Fruit fly (Drosophila melanogaster) whole organism, embryonic: ENCODE data around the gene CG7519.

Experiments used
- Bgb ChIP-seq: fragments of 200-800 bp; sonication (Bioruptor generic); IDR thresholded peaks from 2 replicates; pipeline ENCODE4 v1.3.6; 2022; ENCODE audit warnings: missing biosample characterization, missing genetic modification characterization; ENCODE audit not compliant: partially characterized antibody
- Blimp-1 ChIP-seq: fragments of 200-800 bp; sonication (Bioruptor generic); optimal IDR thresholded peaks from 3 replicates; lab custom pipeline; 2018; ENCODE audit warnings: missing biosample characterization, missing genetic modification characterization, mild to moderate bottlenecking, moderate library complexity, missing genetic modification reagents
- Bteb2 ChIP-seq: fragments of 200-800 bp; sonication (Bioruptor generic); optimal IDR thresholded peaks from 2 replicates; lab custom pipeline; 2016; ENCODE audit warnings: missing biosample characterization, missing genetic modification characterization
- CG10366 ChIP-seq: fragments of 200-800 bp; sonication (Bioruptor generic); IDR thresholded peaks from 2 replicates; pipeline ENCODE4 v1.3.6; 2022; ENCODE audit warnings: missing biosample characterization, missing genetic modification characterization
- CG11093 ChIP-seq: fragments of 200-800 bp; sonication (Bioruptor generic); IDR thresholded peaks from 3 replicates; pipeline ENCODE4 v1.3.6; 2022; ENCODE audit warnings: missing biosample characterization, missing genetic modification characterization
- CG11504 ChIP-seq: fragments of 200-800 bp; sonication (Bioruptor generic); optimal IDR thresholded peaks from 3 replicates; lab custom pipeline; 2019; ENCODE audit warnings: missing biosample characterization, mild to moderate bottlenecking, missing genetic modification characterization, moderate library complexity
- CG12299 ChIP-seq: fragments of 200-800 bp; sonication (Bioruptor generic); optimal IDR thresholded peaks from 2 replicates; lab custom pipeline; 2018; ENCODE audit warnings: missing biosample characterization, mild to moderate bottlenecking, missing genetic modification characterization
- CG13624 ChIP-seq: fragments of 200-800 bp; sonication (Bioruptor generic); optimal IDR thresholded peaks from 2 replicates; lab custom pipeline; 2016; ENCODE audit warnings: missing biosample characterization, missing genetic modification characterization
- CG13894 ChIP-seq: fragments of 200-800 bp; sonication (Bioruptor generic); optimal IDR thresholded peaks from 3 replicates; lab custom pipeline; 2018; ENCODE audit warnings: missing biosample characterization, mild to moderate bottlenecking, missing genetic modification characterization, moderate library complexity
- CG15073 ChIP-seq: fragments of 200-800 bp; sonication (Bioruptor generic); optimal IDR thresholded peaks from 2 replicates; lab custom pipeline; 2016; ENCODE audit warnings: missing biosample characterization, missing genetic modification characterization
- CG16779 ChIP-seq: fragments of 200-800 bp; sonication (Bioruptor generic); IDR thresholded peaks from 2 replicates; pipeline ENCODE4 v1.3.6; 2022; ENCODE audit warnings: missing biosample characterization, missing genetic modification characterization
- CG16863 ChIP-seq: fragments of 200-800 bp; sonication (Bioruptor generic); optimal IDR thresholded peaks from 3 replicates; lab custom pipeline; 2016; ENCODE audit warnings: missing biosample characterization, missing genetic modification characterization
- CG17829 ChIP-seq: fragments of 200-800 bp; optimal IDR thresholded peaks from 2 replicates; lab custom pipeline; 2019; ENCODE audit warnings: missing biosample characterization, mild to moderate bottlenecking, missing genetic modification characterization, moderate library complexity
- CG18262 ChIP-seq: fragments of 200-800 bp; optimal IDR thresholded peaks from 3 replicates; lab custom pipeline; 2019; ENCODE audit warnings: missing biosample characterization, mild to moderate bottlenecking, missing genetic modification characterization, moderate library complexity
- CG18476 ChIP-seq: fragments of 200-800 bp; sonication (Bioruptor generic); optimal IDR thresholded peaks from 2 replicates; lab custom pipeline; 2016; ENCODE audit warnings: missing biosample characterization, mild to moderate bottlenecking, missing genetic modification characterization
- CG31365 ChIP-seq: fragments of 200-800 bp; sonication (Bioruptor generic); optimal IDR thresholded peaks from 2 replicates; lab custom pipeline; 2018; ENCODE audit warnings: missing biosample characterization, mild to moderate bottlenecking, missing genetic modification characterization
- CG3847 ChIP-seq: fragments of 200-800 bp; sonication (Bioruptor generic); IDR thresholded peaks from 2 replicates; pipeline ENCODE4 v1.3.6; 2022; ENCODE audit warnings: missing biosample characterization, missing genetic modification characterization
- CG5953 ChIP-seq: fragments of 200-800 bp; sonication (Bioruptor generic); IDR thresholded peaks from 2 replicates; pipeline ENCODE4 v1.3.6; 2022; ENCODE audit warnings: missing biosample characterization, missing genetic modification characterization
- CG7786 ChIP-seq: fragments of 200-800 bp; sonication (Bioruptor generic); optimal IDR thresholded peaks from 2 replicates; lab custom pipeline; 2016; ENCODE audit warnings: missing biosample characterization, missing genetic modification characterization
- Dp ChIP-seq: fragments of 200-800 bp; sonication (Bioruptor generic); optimal IDR thresholded peaks from 2 replicates; lab custom pipeline; 2018; ENCODE audit warnings: missing biosample characterization, mild to moderate bottlenecking, missing genetic modification characterization, moderate library complexity
- Fer2 ChIP-seq: fragments of 200-800 bp; sonication (Bioruptor generic); optimal IDR thresholded peaks from 2 replicates; lab custom pipeline; 2018; ENCODE audit warnings: missing biosample characterization, mild to moderate bottlenecking, missing genetic modification characterization, moderate library complexity
- Hsf ChIP-seq: fragments of 200-800 bp; sonication (Bioruptor generic); optimal IDR thresholded peaks from 3 replicates; lab custom pipeline; 2016; ENCODE audit warnings: missing biosample characterization, missing genetic modification characterization
- Oaz ChIP-seq: fragments of 200-800 bp; sonication (Bioruptor generic); IDR thresholded peaks from 2 replicates; pipeline ENCODE4 v1.3.6; 2022; ENCODE audit warnings: missing biosample characterization, missing genetic modification characterization
- Pdp1 ChIP-seq, 2 experiments: fragments of 200-800 bp; sonication (Bioruptor generic); optimal IDR thresholded peaks; 3 replicates each; lab custom pipeline; 2016; ENCODE audit warnings: missing biosample characterization in 2 of 2, missing genetic modification characterization in 2 of 2, mild to moderate bottlenecking in 1 of 2, moderate library complexity in 1 of 2
- Ptx1 ChIP-seq: fragments of 200-800 bp; sonication (Bioruptor generic); IDR thresholded peaks from 2 replicates; pipeline ENCODE4 v1.3.6; 2022; ENCODE audit warnings: missing biosample characterization, missing genetic modification characterization
- Sin3A ChIP-seq: fragments of >200 bp; optimal IDR thresholded peaks from 2 replicates; lab custom pipeline; 2018
- Sox102F ChIP-seq: fragments of 200-800 bp; sonication (Bioruptor generic); optimal IDR thresholded peaks from 2 replicates; lab custom pipeline; 2018; ENCODE audit warnings: missing biosample characterization, mild to moderate bottlenecking, missing genetic modification characterization, moderate library complexity
- Trl ChIP-seq, 3 experiments: fragments of >200 bp in 2 of 3; fragments of 200-800 bp in 1 of 3; sonication (Bioruptor generic) in 1 of 3; optimal IDR thresholded peaks; 2 replicates in 1 of 3; 3 replicates in 2 of 3; lab custom pipeline; 2016 to 2017; ENCODE audit warnings: missing biosample characterization in 1 of 3, missing genetic modification characterization in 1 of 3
- ato ChIP-seq: fragments of 200-800 bp; sonication (Bioruptor generic); IDR thresholded peaks from 2 replicates; pipeline ENCODE4 v1.3.6; 2022; ENCODE audit warnings: missing biosample characterization, missing genetic modification characterization; ENCODE audit not compliant: partially characterized antibody
- az2 ChIP-seq: fragments of 200-800 bp; sonication (Bioruptor generic); optimal IDR thresholded peaks from 3 replicates; lab custom pipeline; 2016; ENCODE audit warnings: missing biosample characterization, missing genetic modification characterization
- bab2 ChIP-seq: fragments of 200-800 bp; sonication (Bioruptor generic); optimal IDR thresholded peaks from 2 replicates; lab custom pipeline; 2016; ENCODE audit warnings: missing biosample characterization, missing genetic modification characterization
- btn ChIP-seq: fragments of 200-800 bp; sonication (Bioruptor generic); optimal IDR thresholded peaks from 2 replicates; lab custom pipeline; 2016; ENCODE audit warnings: missing biosample characterization, missing genetic modification characterization
- cg ChIP-seq: fragments of 200-800 bp; sonication (Bioruptor generic); optimal IDR thresholded peaks from 3 replicates; lab custom pipeline; 2019; ENCODE audit warnings: missing biosample characterization, mild to moderate bottlenecking, missing genetic modification characterization, moderate library complexity
- crol ChIP-seq: fragments of 200-800 bp; sonication (Bioruptor generic); IDR thresholded peaks from 2 replicates; pipeline ENCODE4 v1.3.6; 2022; ENCODE audit warnings: missing biosample characterization, missing genetic modification characterization
- dmrt99B ChIP-seq: fragments of 200-800 bp; sonication (Bioruptor generic); optimal IDR thresholded peaks from 2 replicates; lab custom pipeline; 2018; ENCODE audit warnings: missing biosample characterization, mild to moderate bottlenecking, missing genetic modification characterization, moderate library complexity
- dpn ChIP-seq, 2 experiments: fragments of 200-800 bp; sonication (Bioruptor generic); optimal IDR thresholded peaks; 3 replicates each; lab custom pipeline; 2016; ENCODE audit warnings: missing biosample characterization in 2 of 2, missing genetic modification characterization in 2 of 2
- en ChIP-seq: fragments of 200-800 bp; sonication (Bioruptor generic); optimal IDR thresholded peaks from 2 replicates; lab custom pipeline; 2016; ENCODE audit warnings: missing biosample characterization, missing genetic modification characterization
- exex ChIP-seq: fragments of 200-800 bp; sonication (Bioruptor generic); optimal IDR thresholded peaks from 4 replicates; lab custom pipeline; 2018; ENCODE audit warnings: missing biosample characterization, mild to moderate bottlenecking, missing genetic modification characterization, moderate library complexity
- fd64A ChIP-seq: fragments of 200-800 bp; sonication (Bioruptor generic); optimal IDR thresholded peaks from 3 replicates; lab custom pipeline; 2018; ENCODE audit warnings: missing biosample characterization, mild to moderate bottlenecking, missing genetic modification characterization
- fd96Cb ChIP-seq: fragments of 200-800 bp; sonication (Bioruptor generic); optimal IDR thresholded peaks from 2 replicates; lab custom pipeline; 2018; ENCODE audit warnings: missing biosample characterization, mild to moderate bottlenecking, missing genetic modification characterization, moderate library complexity
- gem ChIP-seq: fragments of 200-800 bp; sonication (Bioruptor generic); optimal IDR thresholded peaks from 2 replicates; lab custom pipeline; 2019; ENCODE audit warnings: missing biosample characterization, mild to moderate bottlenecking, missing genetic modification characterization, moderate library complexity
- h ChIP-seq: fragments of >200 bp; optimal IDR thresholded peaks from 2 replicates; lab custom pipeline; 2017
- hth ChIP-seq: fragments of >200 bp; optimal IDR thresholded peaks from 2 replicates; lab custom pipeline; 2017; ENCODE audit warnings: inconsistent platforms
- lov ChIP-seq, 2 experiments: fragments of 200-800 bp in 1 of 2; fragments of >200 bp in 1 of 2; sonication (Bioruptor generic) in 1 of 2; IDR thresholded peaks in 1 of 2; optimal IDR thresholded peaks in 1 of 2; 2 replicates in 1 of 2; 3 replicates in 1 of 2; pipeline versions ENCODE4 v1.3.6 to Lab custom; 2017 to 2022; ENCODE audit warnings: missing biosample characterization in 1 of 2, missing genetic modification characterization in 1 of 2
- mam ChIP-seq: fragments of 200-800 bp; sonication (Bioruptor generic); optimal IDR thresholded peaks from 3 replicates; lab custom pipeline; 2016; ENCODE audit warnings: missing biosample characterization, missing genetic modification characterization
- nom ChIP-seq: fragments of 200-800 bp; sonication (Bioruptor generic); optimal IDR thresholded peaks from 2 replicates; lab custom pipeline; 2017; ENCODE audit warnings: missing biosample characterization, missing genetic modification characterization, mild to moderate bottlenecking, moderate library complexity, missing genetic modification reagents
- org-1 ChIP-seq: fragments of 200-800 bp; sonication (Bioruptor generic); optimal IDR thresholded peaks from 2 replicates; lab custom pipeline; 2017; ENCODE audit warnings: missing biosample characterization, missing genetic modification characterization
- peb ChIP-seq: fragments of 200-800 bp; sonication (Bioruptor generic); IDR thresholded peaks from 2 replicates; pipeline ENCODE4 v1.3.6; 2022; ENCODE audit warnings: missing biosample characterization, missing genetic modification characterization
- seq ChIP-seq: fragments of 200-800 bp; sonication (Bioruptor generic); IDR thresholded peaks from 2 replicates; pipeline ENCODE4 v1.3.6; 2022; ENCODE audit warnings: missing biosample characterization, missing genetic modification characterization
- vnd ChIP-seq: fragments of 200-800 bp; sonication (Bioruptor generic); IDR thresholded peaks from 3 replicates; pipeline ENCODE4 v1.3.6; 2022; ENCODE audit warnings: missing biosample characterization, missing genetic modification characterization; ENCODE audit not compliant: partially characterized antibody

Gene CG7519

DNA sequence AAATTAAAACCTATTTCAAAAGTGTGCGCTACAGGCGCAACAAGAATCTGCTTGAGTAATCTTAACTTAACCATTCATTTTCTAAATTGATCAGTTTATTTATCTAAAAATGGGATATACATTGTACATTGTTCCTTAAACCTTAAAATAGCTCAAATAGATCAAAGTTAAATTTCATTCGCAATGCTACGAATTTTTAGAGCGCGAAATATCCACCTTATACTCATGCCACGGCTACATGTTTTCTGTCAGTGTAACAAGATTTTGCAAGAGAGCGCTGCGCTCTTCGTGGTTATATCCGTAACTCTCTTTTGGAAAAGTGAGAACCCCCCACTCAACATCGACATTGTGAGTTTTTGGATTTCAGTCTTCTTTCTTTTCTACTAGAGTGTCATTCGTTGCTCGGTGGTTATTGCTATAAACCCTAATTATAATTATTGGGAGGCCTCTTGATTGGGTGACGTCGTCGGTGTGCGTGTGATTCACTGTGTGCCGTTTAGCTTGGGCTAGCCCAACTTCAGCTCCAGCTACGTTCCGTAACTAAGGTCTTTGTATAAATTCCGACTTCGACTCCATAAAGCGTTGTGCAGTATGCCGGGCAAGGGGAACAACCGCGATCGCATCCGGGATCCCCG lies 16.7 kb downstream of the CG7519 start (continued):
- peak; percentile 5 for TF ChIP-seq CG18476
- TF ChIP-seq Fer2 (tag; lab: Kevin White, UChicago), result no peak
- TF ChIP-seq Oaz (GFP tag; lab: Robert Waterston, UW), result no peak
- no peak for TF ChIP-seq CG13894 (tag; lab: Kevin White, UChicago)
- TF ChIP-seq vnd (GFP tag; lab: Robert Waterston, UW), result no peak
- no peak for TF ChIP-seq CG3847 (GFP tag; lab: Robert Waterston, UW)
- TF ChIP-seq CG11504 (tag; lab: Kevin White, UChicago), result peak; percentile 62
- TF ChIP-seq exex, result peak; percentile 82
- no peak for TF ChIP-seq Dp (GFP tag; lab: Kevin White, UChicago)
- no peak for TF ChIP-seq peb (GFP tag; lab: Robert Waterston, UW)
- TF ChIP-seq az2, result peak; percentile 23
- TF ChIP-seq Blimp-1 (GFP tag; lab: Kevin White, UChicago), result peak; percentile 29
- peak; percentile 50 for TF ChIP-seq Hsf (GFP tag; lab: Kevin White, UChicago)
- TF ChIP-seq gem (tag; lab: Kevin White, UChicago), result peak; percentile 70
- TF ChIP-seq btn (GFP tag; lab: Kevin White, UChicago), result peak; percentile 23
- TF ChIP-seq fd96Cb (tag; lab: Kevin White, UChicago), result peak; percentile 28
- no peak for TF ChIP-seq CG5953 (GFP tag; lab: Robert Waterston, UW)
- TF ChIP-seq CG17829, result no peak
- peak; percentile 9 for TF ChIP-seq CG13624 (GFP tag; lab: Kevin White, UChicago)
- no peak for TF ChIP-seq en
- TF ChIP-seq hth (lab: Kevin White, UChicago), result no peak
- TF ChIP-seq crol, result no peak
- TF ChIP-seq Ptx1 (GFP tag; lab: Robert Waterston, UW), result peak; percentile 28; the same call in 1 of the 2 replicates
- TF ChIP-seq CG15073 (GFP tag; lab: Kevin White, UChicago), result no peak
- TF ChIP-seq bab2 (GFP tag; lab: Kevin White, UChicago), result no peak
- 0 out of 2 replicates have a peak, but pooled peaks have one; percentile 12 for TF ChIP-seq CG10366 (GFP tag; lab: Robert Waterston, UW)
- TF ChIP-seq fd64A (GFP tag; lab: Kevin White, UChicago), result no peak
- no peak for TF ChIP-seq cg
- TF ChIP-seq Pdp1 (GFP tag; optimal IDR thresholded peaks at IDR 0.05; lab: Kevin White, UChicago), result peak; percentile 10 to 36
- peak; percentile 63 to 74 for TF ChIP-seq Trl (optimal IDR thresholded peaks at IDR 0.05; lab: Kevin White, UChicago)
- TF ChIP-seq Trl (GFP tag; optimal IDR thresholded peaks at IDR 0.05; lab: Kevin White, UChicago), result peak; percentile 14
- peak; percentile 29 for TF ChIP-seq dpn (GFP tag; optimal IDR thresholded peaks at IDR 0.05; lab: Kevin White, UChicago)
- TF ChIP-seq CG16863, result no peak
- no peak for TF ChIP-seq CG16779 (GFP tag; lab: Robert Waterston, UW)
- TF ChIP-seq Bteb2 (GFP tag; lab: Kevin White, UChicago), result no peak
- TF ChIP-seq mam (GFP tag; lab: Kevin White, UChicago), result peak; percentile 54
- no peak for TF ChIP-seq CG7786 (GFP tag; lab: Kevin White, UChicago)
- no peak for TF ChIP-seq org-1 (GFP tag; lab: Kevin White, UChicago)
- peak; percentile 52 for TF ChIP-seq CG18262 (tag; lab: Kevin White, UChicago)
- TF ChIP-seq lov (optimal IDR thresholded peaks at IDR 0.05; lab: Kevin White, UChicago), result no peak
- TF ChIP-seq lov (GFP tag; IDR thresholded peaks at IDR 0.05; lab: Robert Waterston, UW), result no peak
- TF ChIP-seq h (lab: Kevin White, UChicago), result no peak
- peak; percentile 50 for TF ChIP-seq dmrt99B (tag; lab: Kevin White, UChicago)
- no peak for TF ChIP-seq CG12299 (tag; lab: Kevin White, UChicago)
- peak; percentile 23 for TF ChIP-seq nom (GFP tag; lab: Kevin White, UChicago)
- no peak for TF ChIP-seq CG31365
- no peak for TF ChIP-seq CG11093 (GFP tag; lab: Robert Waterston, UW)
- peak; percentile 44 for TF ChIP-seq Sox102F (GFP tag; lab: Kevin White, UChicago)
- no peak for TF ChIP-seq ato
- TF ChIP-seq Bgb (GFP tag; lab: Robert Waterston, UW), result no peak
- no peak for TF ChIP-seq seq
- no peak for TF ChIP-seq Sin3A (lab: Kevin White, UChicago)
